Worm (Caenorhabditis elegans) whole organism, L3 larva: ENCODE measurements around the gene ger-1.

Experiments used
- R02D3.7 ChIP-seq: fragments of 150-350 bp; optimal IDR thresholded peaks from 2 replicates; lab custom pipeline; 2014; ENCODE audit warnings: missing biosample characterization, missing genetic modification characterization
- ZK546.5 ChIP-seq: sonication (generic microtip); optimal IDR thresholded peaks from 2 replicates; lab custom pipeline; 2017; ENCODE audit warnings: missing biosample characterization, missing genetic modification characterization
- aly-2 ChIP-seq: fragments of 150-350 bp; optimal IDR thresholded peaks from 2 replicates; lab custom pipeline; 2014; ENCODE audit warnings: missing biosample characterization, missing genetic modification characterization
- ama-1 ChIP-seq: fragments of 150-350 bp; optimal IDR thresholded peaks from 2 replicates; lab custom pipeline; 2018
- lin-39 ChIP-seq: fragments of 150-350 bp; optimal IDR thresholded peaks from 2 replicates; lab custom pipeline; 2018; ENCODE audit warnings: missing biosample characterization, missing genetic modification reagents, missing genetic modification characterization
- nhr-12 ChIP-seq: fragments of 150-350 bp; optimal IDR thresholded peaks from 2 replicates; lab custom pipeline; 2014; ENCODE audit warnings: missing biosample characterization, missing genetic modification characterization
- nhr-77 ChIP-seq: fragments of 150-350 bp; optimal IDR thresholded peaks from 2 replicates; lab custom pipeline; 2014; ENCODE audit warnings: missing biosample characterization, missing genetic modification characterization
- sea-2 ChIP-seq: fragments of 150-350 bp; sonication (generic microtip); optimal IDR thresholded peaks from 4 replicates; lab custom pipeline; 2014; ENCODE audit warnings: missing biosample characterization, missing genetic modification reagents, missing genetic modification characterization
- unc-62 ChIP-seq: fragments of 150-350 bp; sonication (generic microtip); optimal IDR thresholded peaks from 4 replicates; lab custom pipeline; 2014; ENCODE audit warnings: missing biosample characterization, missing genetic modification reagents, missing genetic modification characterization
- zag-1 ChIP-seq: fragments of 150-350 bp; optimal IDR thresholded peaks from 2 replicates; lab custom pipeline; 2014; ENCODE audit warnings: missing biosample characterization, missing genetic modification characterization
- ztf-4 ChIP-seq: fragments of 150-350 bp; optimal IDR thresholded peaks from 2 replicates; lab custom pipeline; 2014; ENCODE audit warnings: missing biosample characterization, missing genetic modification characterization

DNA sequence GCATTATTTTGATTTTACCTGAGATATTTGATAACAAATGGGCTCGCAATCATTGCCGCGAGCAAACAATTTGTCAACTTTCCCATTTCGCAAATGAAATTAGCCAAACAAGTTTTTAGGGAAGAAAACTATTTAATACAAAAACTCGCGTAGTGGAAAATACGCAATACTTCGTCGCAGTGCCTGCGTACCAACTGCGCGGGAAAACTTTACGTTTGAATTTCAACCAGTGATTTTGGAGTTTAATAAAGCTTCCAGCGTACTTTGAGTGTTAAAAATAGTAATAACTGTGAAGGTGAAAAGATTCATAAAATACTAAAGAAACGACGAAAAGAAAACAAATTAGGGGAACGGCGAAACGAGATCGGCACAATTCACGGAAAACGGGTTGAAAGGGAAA lies 17.6 kb upstream of the ger-1 start, which contains the start of gene tofu-7:
- TF ChIP-seq aly-2 = no peak
- no peak for TF ChIP-seq R02D3.7
- no peak for TF ChIP-seq nhr-12 (tag; lab: Kevin White, UChicago)
- no peak for TF ChIP-seq zag-1
- no peak for TF ChIP-seq sea-2 (GFP tag; lab: Kevin White, UChicago)
- TF ChIP-seq unc-62 = no peak
- TF ChIP-seq lin-39 (tag; lab: Kevin White, UChicago) = no peak
- no peak for TF ChIP-seq ztf-4 (tag; lab: Kevin White, UChicago)
- no peak for TF ChIP-seq ZK546.5 (tag; lab: Kevin White, UChicago)
- TF ChIP-seq nhr-77 (tag; lab: Kevin White, UChicago) = no peak
- TF ChIP-seq ama-1 (lab: Kevin White, UChicago) = no peak
